Worm (Caenorhabditis elegans) whole organism, midembryonic: ENCODE data around the gene Y73B6BL.289.

ENCODE experiments used
- med-1 ChIP-seq: sonication (generic microtip); optimal IDR thresholded peaks from 2 replicates; lab custom pipeline; 2017; ENCODE audit warnings: missing genetic modification characterization, mild to moderate bottlenecking, missing compliant biosample characterization, antibody characterized with exemption, missing genetic modification reagents; ENCODE audit not compliant: insufficient read depth
- ref-1 ChIP-seq: fragments of 200-800 bp; sonication (Bioruptor generic); conservative IDR thresholded peaks from 2 replicates; pipeline ENCODE4 v1.3.6; 2022; ENCODE audit warnings: missing genetic modification reagents, missing genetic modification characterization, missing compliant biosample characterization

DNA sequence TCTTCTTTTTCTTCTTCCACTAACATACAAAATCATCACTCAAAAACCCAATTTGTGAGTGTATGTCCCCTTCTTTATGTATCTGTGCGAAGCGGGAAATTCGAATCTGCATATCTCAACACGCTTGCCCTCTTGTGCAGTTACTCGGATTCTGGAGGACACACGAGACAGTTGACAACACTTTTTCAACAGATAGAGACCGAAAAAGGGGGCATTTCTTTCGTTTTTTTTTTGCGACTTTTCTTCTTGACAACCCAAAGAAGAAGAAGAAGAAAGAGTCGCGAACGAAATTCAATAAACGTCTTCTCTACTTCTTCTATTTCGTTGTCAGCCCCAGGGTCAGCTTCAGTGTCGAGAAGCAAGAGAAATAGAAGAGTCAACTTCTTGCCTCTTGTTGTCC, 18.7 kb downstream of the Y73B6BL.289 start:
- no peak for TF ChIP-seq med-1 (GFP tag; lab: Kevin White, UChicago)
- no peak for TF ChIP-seq ref-1 (GFP tag; lab: Robert Waterston, UW)
